Fruit fly (Drosophila melanogaster): ENCODE data around the gene CG14322.

DNA sequence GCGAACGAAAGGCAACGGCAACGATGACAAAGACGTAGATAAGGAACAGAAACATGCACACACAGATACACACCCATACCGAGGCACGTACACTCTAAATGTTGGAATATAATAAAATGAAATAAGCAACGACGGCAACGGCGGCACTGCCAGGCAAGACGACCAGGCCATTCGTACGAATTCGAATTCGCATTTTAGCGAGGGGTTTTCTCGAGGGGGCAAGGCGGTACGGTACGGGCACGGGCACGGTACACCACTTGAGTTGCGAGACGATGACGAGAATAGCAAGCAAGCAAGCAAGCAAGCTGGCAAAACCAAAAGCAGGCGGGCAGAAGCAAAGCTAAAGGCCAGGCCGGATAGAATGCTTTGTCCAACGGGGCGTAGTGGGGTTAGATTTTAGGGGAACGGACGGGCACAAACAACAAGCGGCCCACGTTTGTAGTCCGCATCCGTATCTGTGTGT, 53.7 kb downstream of the CG14322 start:
- no peak for TF ChIP-seq lola (GFP tag; optimal IDR thresholded peaks at IDR 0.05)
- no peak for TF ChIP-seq OdsH (GFP tag; optimal IDR thresholded peaks at IDR 0.05)
- no peak for TF ChIP-seq pan (optimal IDR thresholded peaks at IDR 0.05)
- TF ChIP-seq rgr (GFP tag; optimal IDR thresholded peaks at IDR 0.05): peak; percentile 53
- no peak for TF ChIP-seq sv (GFP tag; optimal IDR thresholded peaks at IDR 0.05)
- peak; percentile 63 for TF ChIP-seq Jra (GFP tag; optimal IDR thresholded peaks at IDR 0.05)
- TF ChIP-seq fru (GFP tag; optimal IDR thresholded peaks at IDR 0.05): peak; percentile 30
- TF ChIP-seq HLH106 (tag; optimal IDR thresholded peaks at IDR 0.05): peak; percentile 24
- TF ChIP-seq ey (GFP tag; optimal IDR thresholded peaks at IDR 0.05): no peak
- TF ChIP-seq Abd-B (GFP tag; optimal IDR thresholded peaks at IDR 0.05): no peak
- no peak for TF ChIP-seq sage (GFP tag; optimal IDR thresholded peaks at IDR 0.05)
- peak; percentile 79 for TF ChIP-seq psq (GFP tag; optimal IDR thresholded peaks at IDR 0.05)
- TF ChIP-seq CG9705 (GFP tag; optimal IDR thresholded peaks at IDR 0.05): no peak
- TF ChIP-seq N (GFP tag; optimal IDR thresholded peaks at IDR 0.05): peak; percentile 15
